Worm (Caenorhabditis elegans): ENCODE data around the gene F58B4.2.
A peak's percentile ranks its signal among the peaks of the same experiment; 100 is the strongest.

F58B4.2 gene

ce11 chrV:10967594-10968273 is 49.5 kb upstream of the F58B4.2 start (continued):
- TF ChIP-seq tlf-1 (GFP tag; optimal IDR thresholded peaks at IDR 0.05), result peak; percentile 50
- no peak for TF ChIP-seq mxl-1 (tag; optimal IDR thresholded peaks at IDR 0.05)
- TF ChIP-seq lag-1 (GFP tag; IDR thresholded peaks at IDR 0.05), result no peak
- TF ChIP-seq Y56A3A.18 (GFP tag; IDR thresholded peaks at IDR 0.05), result peak; percentile 39; the same call in 1 of the 2 replicates
- no peak for TF ChIP-seq Y67H2A.10 (GFP tag; conservative IDR thresholded peaks at IDR 0.05)
- TF ChIP-seq hrde-1 (tag; optimal IDR thresholded peaks at IDR 0.05; ENCODE audit: borderline replicate concordance), result peak; percentile 43
- no peak; the same call in 1 of the 2 replicates for TF ChIP-seq B0336.3 (GFP tag; IDR thresholded peaks at IDR 0.05)
- no peak for TF ChIP-seq F37B4.10 (GFP tag; IDR thresholded peaks at IDR 0.05)
- TF ChIP-seq hlh-26 (GFP tag; conservative IDR thresholded peaks at IDR 0.05), result no peak
- no peak for TF ChIP-seq ztf-18 (tag; optimal IDR thresholded peaks at IDR 0.05)
- no peak for TF ChIP-seq F57A8.1 (GFP tag; optimal IDR thresholded peaks at IDR 0.05)
- TF ChIP-seq athp-1 (tag; optimal IDR thresholded peaks at IDR 0.05), result peak; percentile 24
- TF ChIP-seq somi-1 (GFP tag; optimal IDR thresholded peaks at IDR 0.05), result no peak
- TF ChIP-seq attf-5 (GFP tag; optimal IDR thresholded peaks at IDR 0.05), result peak; percentile 24
- TF ChIP-seq F33H1.4 (GFP tag; IDR thresholded peaks at IDR 0.05), result no peak
- no peak for TF ChIP-seq efl-1 (GFP tag; optimal IDR thresholded peaks at IDR 0.05)
- TF ChIP-seq ztf-25 (GFP tag; IDR thresholded peaks at IDR 0.05), result no peak
- no peak for TF ChIP-seq F10E7.11 (tag; optimal IDR thresholded peaks at IDR 0.05)
- TF ChIP-seq dpff-1 (tag; optimal IDR thresholded peaks at IDR 0.05), result no peak
- TF ChIP-seq fkh-3 (tag; optimal IDR thresholded peaks at IDR 0.05), result no peak
- TF ChIP-seq madf-8 (GFP tag; conservative IDR thresholded peaks at IDR 0.05), result no peak
- no peak for TF ChIP-seq aptf-2 (GFP tag; conservative IDR thresholded peaks at IDR 0.05)
- TF ChIP-seq snpc-3.4 (tag; optimal IDR thresholded peaks at IDR 0.05), result peak; percentile 79
- peak; percentile 92 for TF ChIP-seq unc-62 (GFP tag; optimal IDR thresholded peaks at IDR 0.05)
- TF ChIP-seq nfya-2 (GFP tag; IDR thresholded peaks at IDR 0.05), result no peak
- no peak for TF ChIP-seq bed-2 (GFP tag; IDR thresholded peaks at IDR 0.05)
- TF ChIP-seq ets-4 (GFP tag; optimal IDR thresholded peaks at IDR 0.05), result peak; percentile 72
- TF ChIP-seq ekl-4 (GFP tag; IDR thresholded peaks at IDR 0.05), result 0 out of 2 replicates have a peak, but pooled peaks have one; percentile 26
- no peak for TF ChIP-seq ccch-3 (GFP tag; optimal IDR thresholded peaks at IDR 0.05)
- peak; percentile 41 for TF ChIP-seq ztf-22 (GFP tag; optimal IDR thresholded peaks at IDR 0.05)
- no peak for TF ChIP-seq sdz-38 (tag; optimal IDR thresholded peaks at IDR 0.05)
- peak; percentile 27 for TF ChIP-seq ZK185.1 (tag; optimal IDR thresholded peaks at IDR 0.05; ENCODE audit: poor library complexity, severe bottlenecking)
- TF ChIP-seq ceh-40 (GFP tag; IDR thresholded peaks at IDR 0.05), result no peak
- no peak for TF ChIP-seq lsy-27 (tag; optimal IDR thresholded peaks at IDR 0.05; ENCODE audit: borderline replicate concordance, insufficient read depth)
- no peak for TF ChIP-seq Y53F4B.3 (GFP tag; IDR thresholded peaks at IDR 0.05)
- TF ChIP-seq akir-1 (GFP tag; optimal IDR thresholded peaks at IDR 0.05), result no peak
- TF ChIP-seq F39B2.1 (GFP tag; IDR thresholded peaks at IDR 0.05), result peak; percentile 56; the same call in 1 of the 2 replicates
- peak; percentile 69 for TF ChIP-seq madf-6 (GFP tag; IDR thresholded peaks at IDR 0.05)
- TF ChIP-seq aptf-3 (GFP tag; IDR thresholded peaks at IDR 0.05), result no peak
- TF ChIP-seq rpc-1 (optimal IDR thresholded peaks at IDR 0.05), result no peak
- TF ChIP-seq rpc-1 (tag; optimal IDR thresholded peaks at IDR 0.05), result no peak
- TF ChIP-seq pbrm-1 (GFP tag; IDR thresholded peaks at IDR 0.05), result peak; percentile 34; the same call in 1 of the 2 replicates
- no peak for TF ChIP-seq B0261.1 (tag; optimal IDR thresholded peaks at IDR 0.05)
- no peak for TF ChIP-seq F22D6.2 (tag; optimal IDR thresholded peaks at IDR 0.05)
- no peak for TF ChIP-seq lin-40 (tag; optimal IDR thresholded peaks at IDR 0.05)
- TF ChIP-seq Y53G8AR.9 (GFP tag; conservative IDR thresholded peaks at IDR 0.05), result 0 out of 2 replicates have a peak, but pooled peaks have one; percentile 66
- peak; percentile 98 to 99 for TF ChIP-seq let-607 (tag; optimal IDR thresholded peaks at IDR 0.05)
- TF ChIP-seq egrh-3 (GFP tag; IDR thresholded peaks at IDR 0.05), result no peak
